Worm (Caenorhabditis elegans) whole organism, young adult: ENCODE results near the gene C05D11.5.

Source experiments
- B0019.2 ChIP-seq: fragments of 200-800 bp; sonication (Bioruptor generic); conservative IDR thresholded peaks from 2 replicates; pipeline ENCODE4 v1.3.6; 2022; ENCODE audit warnings: missing genetic modification reagents, missing genetic modification characterization, missing compliant biosample characterization
- B0336.3 ChIP-seq: fragments of 200-800 bp; sonication (Bioruptor generic); IDR thresholded peaks from 2 replicates; pipeline ENCODE4 v1.3.6; 2022; ENCODE audit warnings: missing genetic modification characterization, missing compliant biosample characterization
- C06A6.2 ChIP-seq: fragments of 200-800 bp; sonication (Bioruptor generic); conservative IDR thresholded peaks from 2 replicates; pipeline ENCODE4 v1.3.6; 2022; ENCODE audit warnings: missing genetic modification characterization, missing compliant biosample characterization
- F22D6.2 ChIP-seq: sonication (generic microtip); optimal IDR thresholded peaks from 2 replicates; lab custom pipeline; 2016; ENCODE audit warnings: mild to moderate bottlenecking, missing genetic modification characterization, missing compliant biosample characterization
- F23B12.7 ChIP-seq: sonication (generic microtip); optimal IDR thresholded peaks from 2 replicates; lab custom pipeline; 2017; ENCODE audit warnings: missing genetic modification characterization, mild to moderate bottlenecking, missing compliant biosample characterization, antibody characterized with exemption, moderate library complexity; ENCODE audit not compliant: insufficient read depth
- F37B4.10 ChIP-seq: fragments of 200-800 bp; sonication (Bioruptor generic); IDR thresholded peaks from 2 replicates; pipeline ENCODE4 v1.3.6; 2022; ENCODE audit warnings: missing genetic modification characterization, missing compliant biosample characterization
- F55B11.4 ChIP-seq: sonication (generic microtip); optimal IDR thresholded peaks from 2 replicates; lab custom pipeline; 2016; ENCODE audit warnings: missing compliant biosample characterization, missing genetic modification characterization, borderline replicate concordance; ENCODE audit not compliant: insufficient read depth
- Y53F4B.3 ChIP-seq: fragments of 200-800 bp; sonication (Bioruptor generic); IDR thresholded peaks from 2 replicates; pipeline ENCODE4 v1.3.6; 2022; ENCODE audit warnings: missing genetic modification reagents, missing genetic modification characterization, missing compliant biosample characterization
- Y53G8AR.9 ChIP-seq: fragments of 200-800 bp; sonication (Bioruptor generic); conservative IDR thresholded peaks from 2 replicates; pipeline ENCODE4 v1.3.6; 2022; ENCODE audit warnings: missing genetic modification reagents, missing genetic modification characterization, missing compliant biosample characterization
- akir-1 ChIP-seq: fragments of 200-800 bp; sonication (Bioruptor generic); optimal IDR thresholded peaks from 2 replicates; lab custom pipeline; 2018; ENCODE audit warnings: mild to moderate bottlenecking, missing genetic modification characterization, moderate library complexity, missing compliant biosample characterization
- ama-1 ChIP-seq, 3 experiments: fragments of 150-350 bp in 1 of 3; sonication (generic microtip) in 2 of 3; optimal IDR thresholded peaks; 2 replicates each; lab custom pipeline; 2014 to 2018; ENCODE audit warnings: missing biosample characterization in 2 of 3, missing genetic modification characterization in 2 of 3, missing genetic modification reagents in 2 of 3
- athp-1 ChIP-seq: sonication (generic microtip); optimal IDR thresholded peaks from 2 replicates; lab custom pipeline; 2017; ENCODE audit warnings: mild to moderate bottlenecking, missing genetic modification characterization, missing compliant biosample characterization
- attf-3 ChIP-seq: fragments of 200-800 bp; sonication (Bioruptor generic); conservative IDR thresholded peaks from 2 replicates; pipeline ENCODE4 v1.3.6; 2022; ENCODE audit warnings: missing genetic modification reagents, missing genetic modification characterization, missing compliant biosample characterization
- attf-5 ChIP-seq: fragments of 200-800 bp; sonication (Bioruptor generic); optimal IDR thresholded peaks from 2 replicates; lab custom pipeline; 2018; ENCODE audit warnings: mild to moderate bottlenecking, missing genetic modification characterization, missing compliant biosample characterization
- bed-2 ChIP-seq: fragments of 200-800 bp; sonication (Bioruptor generic); IDR thresholded peaks from 2 replicates; pipeline ENCODE4 v1.3.6; 2022; ENCODE audit warnings: missing genetic modification reagents, missing genetic modification characterization, missing compliant biosample characterization
- ceh-27 ChIP-seq: fragments of 200-800 bp; sonication (Bioruptor generic); optimal IDR thresholded peaks from 2 replicates; lab custom pipeline; 2018; ENCODE audit warnings: mild to moderate bottlenecking, missing genetic modification characterization, moderate library complexity, missing compliant biosample characterization
- ceh-58 ChIP-seq: fragments of 200-800 bp; sonication (Bioruptor generic); IDR thresholded peaks from 2 replicates; pipeline ENCODE4 v1.3.6; 2022; ENCODE audit warnings: missing genetic modification characterization, missing compliant biosample characterization
- ceh-79 ChIP-seq: sonication (generic microtip); optimal IDR thresholded peaks from 2 replicates; lab custom pipeline; 2017; ENCODE audit warnings: mild to moderate bottlenecking, missing genetic modification characterization, missing compliant biosample characterization
- ceh-91 ChIP-seq: fragments of 200-800 bp; sonication (Bioruptor generic); IDR thresholded peaks from 2 replicates; pipeline ENCODE4 v1.3.6; 2022; ENCODE audit warnings: missing genetic modification reagents, missing genetic modification characterization, missing compliant biosample characterization
- dpl-1 ChIP-seq: fragments of 150-350 bp; optimal IDR thresholded peaks from 2 replicates; lab custom pipeline; 2014; ENCODE audit warnings: missing biosample characterization, missing genetic modification reagents, missing genetic modification characterization
- him-1 ChIP-seq: sonication (generic microtip); optimal IDR thresholded peaks from 2 replicates; lab custom pipeline; 2016; ENCODE audit warnings: missing genotype, missing genetic modification reagents, missing genetic modification characterization, missing compliant biosample characterization
- hmg-20 ChIP-seq: fragments of 200-800 bp; sonication (Bioruptor generic); IDR thresholded peaks from 2 replicates; pipeline ENCODE4 v1.3.6; 2022; ENCODE audit warnings: missing genetic modification reagents, missing genetic modification characterization, missing compliant biosample characterization
- hsf-1 ChIP-seq: fragments of 200-800 bp; sonication (Bioruptor generic); IDR thresholded peaks from 2 replicates; pipeline ENCODE4 v1.3.6; 2022; ENCODE audit warnings: missing genetic modification reagents, missing genetic modification characterization, missing compliant biosample characterization
- lag-1 ChIP-seq: fragments of 200-800 bp; sonication (Bioruptor generic); IDR thresholded peaks from 2 replicates; pipeline ENCODE4 v1.3.6; 2022; ENCODE audit warnings: missing genetic modification reagents, missing genetic modification characterization, missing compliant biosample characterization
- let-526 ChIP-seq: fragments of 200-800 bp; sonication (Bioruptor generic); IDR thresholded peaks from 2 replicates; pipeline ENCODE4 v1.3.6; 2022; ENCODE audit warnings: missing genetic modification reagents, missing genetic modification characterization, missing compliant biosample characterization
- lin-35 ChIP-seq, 3 experiments: fragments of 150-350 bp in 2 of 3; sonication (generic microtip) in 1 of 3; optimal IDR thresholded peaks; 2 replicates each; lab custom pipeline; 2014 to 2018; ENCODE audit warnings: missing biosample characterization in 3 of 3, missing genetic modification characterization in 3 of 3, missing genetic modification reagents in 3 of 3
- lin-54 ChIP-seq: fragments of 200-800 bp; sonication (Bioruptor generic); optimal IDR thresholded peaks from 2 replicates; lab custom pipeline; 2018; ENCODE audit warnings: mild to moderate bottlenecking, missing genetic modification characterization, missing compliant biosample characterization
- madf-8 ChIP-seq: fragments of 200-800 bp; sonication (Bioruptor generic); conservative IDR thresholded peaks from 2 replicates; pipeline ENCODE4 v1.3.6; 2022; ENCODE audit warnings: missing genetic modification reagents, missing genetic modification characterization, missing compliant biosample characterization
- mcd-1 ChIP-seq: fragments of 200-800 bp; sonication (Bioruptor generic); IDR thresholded peaks from 2 replicates; pipeline ENCODE4 v1.3.6; 2022; ENCODE audit warnings: missing genetic modification reagents, missing genetic modification characterization, missing compliant biosample characterization
- mel-28 ChIP-seq: sonication (generic microtip); optimal IDR thresholded peaks from 2 replicates; lab custom pipeline; 2016; ENCODE audit warnings: borderline replicate concordance, mild to moderate bottlenecking, missing genetic modification characterization, missing compliant biosample characterization
- mes-4 ChIP-seq: sonication (generic microtip); optimal IDR thresholded peaks from 2 replicates; lab custom pipeline; 2016; ENCODE audit warnings: missing genotype, missing genetic modification characterization, missing compliant biosample characterization
- mxl-1 ChIP-seq: sonication (generic microtip); optimal IDR thresholded peaks from 2 replicates; lab custom pipeline; 2016; ENCODE audit warnings: missing genetic modification characterization, missing compliant biosample characterization
- nfya-1 ChIP-seq: sonication (generic microtip); optimal IDR thresholded peaks from 2 replicates; lab custom pipeline; 2017; ENCODE audit warnings: antibody characterized with exemption, missing compliant biosample characterization, missing genetic modification characterization, borderline replicate concordance; ENCODE audit not compliant: insufficient read depth
- nhr-120 ChIP-seq: fragments of 200-800 bp; sonication (Bioruptor generic); IDR thresholded peaks from 2 replicates; pipeline ENCODE4 v1.3.6; 2022; ENCODE audit warnings: missing genetic modification characterization, missing compliant biosample characterization
- nhr-179 ChIP-seq: sonication (generic microtip); optimal IDR thresholded peaks from 2 replicates; lab custom pipeline; 2016; ENCODE audit warnings: mild to moderate bottlenecking, missing genetic modification characterization, missing compliant biosample characterization
- nhr-80 ChIP-seq: sonication (generic microtip); optimal IDR thresholded peaks from 2 replicates; lab custom pipeline; 2016; ENCODE audit warnings: missing genetic modification characterization, missing compliant biosample characterization
- nhr-90 ChIP-seq: sonication (generic microtip); optimal IDR thresholded peaks from 2 replicates; lab custom pipeline; 2016; ENCODE audit warnings: missing genotype, mild to moderate bottlenecking, missing genetic modification characterization, missing compliant biosample characterization
- pha-4 ChIP-seq: fragments of 150-350 bp; sonication (generic microtip); optimal IDR thresholded peaks from 2 replicates; lab custom pipeline; 2014; ENCODE audit warnings: missing biosample characterization, missing genetic modification reagents, missing genetic modification characterization
- rpc-1 ChIP-seq, 2 experiments: fragments of 150-350 bp in 1 of 2; sonication (generic microtip) in 1 of 2; optimal IDR thresholded peaks; 2 replicates each; lab custom pipeline; 2014 to 2018; ENCODE audit warnings: missing biosample characterization in 1 of 2, missing genetic modification characterization in 1 of 2, missing genetic modification reagents in 1 of 2, missing genotype in 1 of 2
- snpc-4 ChIP-seq, 5 experiments: fragments of 150-350 bp in 1 of 5; sonication (generic microtip) in 4 of 5; optimal IDR thresholded peaks; 2 replicates each; lab custom pipeline; 2014 to 2018; ENCODE audit warnings: missing genetic modification characterization in 5 of 5, missing biosample characterization in 3 of 5, antibody characterized with exemption in 2 of 5, mild to moderate bottlenecking in 2 of 5, missing compliant biosample characterization in 2 of 5, missing genotype in 2 of 5, moderate library complexity in 2 of 5, missing genetic modification reagents in 1 of 5
- somi-1 ChIP-seq: fragments of 200-800 bp; sonication (Bioruptor generic); optimal IDR thresholded peaks from 2 replicates; lab custom pipeline; 2018; ENCODE audit warnings: mild to moderate bottlenecking, missing genetic modification characterization, missing compliant biosample characterization
- sptf-2 ChIP-seq: fragments of 200-800 bp; sonication (Bioruptor generic); optimal IDR thresholded peaks from 2 replicates; lab custom pipeline; 2018; ENCODE audit warnings: mild to moderate bottlenecking, missing genetic modification characterization, missing compliant biosample characterization
- tbx-9 ChIP-seq: sonication (generic microtip); optimal IDR thresholded peaks from 2 replicates; lab custom pipeline; 2016; ENCODE audit warnings: borderline replicate concordance, missing genetic modification characterization, inconsistent platforms, missing compliant biosample characterization
- tlf-1 ChIP-seq: fragments of 200-800 bp; sonication (Bioruptor generic); optimal IDR thresholded peaks from 2 replicates; lab custom pipeline; 2018; ENCODE audit warnings: mild to moderate bottlenecking, missing genetic modification characterization, missing compliant biosample characterization
- unc-62 ChIP-seq: fragments of 150-350 bp; optimal IDR thresholded peaks from 2 replicates; lab custom pipeline; 2014; ENCODE audit warnings: missing biosample characterization, missing genetic modification reagents, missing genetic modification characterization
- xnd-1 ChIP-seq: sonication (generic microtip); optimal IDR thresholded peaks from 2 replicates; lab custom pipeline; 2016; ENCODE audit warnings: missing genotype, missing genetic modification reagents, missing genetic modification characterization, missing compliant biosample characterization
- ztf-18 ChIP-seq: sonication (generic microtip); optimal IDR thresholded peaks from 2 replicates; lab custom pipeline; 2016; ENCODE audit warnings: missing genotype, mild to moderate bottlenecking, missing genetic modification characterization, missing compliant biosample characterization
- ztf-28 ChIP-seq: fragments of 200-800 bp; sonication (Bioruptor generic); IDR thresholded peaks from 2 replicates; pipeline ENCODE4 v1.3.6; 2022; ENCODE audit warnings: missing genetic modification reagents, missing genetic modification characterization, missing compliant biosample characterization

The C05D11.5 gene

DNA sequence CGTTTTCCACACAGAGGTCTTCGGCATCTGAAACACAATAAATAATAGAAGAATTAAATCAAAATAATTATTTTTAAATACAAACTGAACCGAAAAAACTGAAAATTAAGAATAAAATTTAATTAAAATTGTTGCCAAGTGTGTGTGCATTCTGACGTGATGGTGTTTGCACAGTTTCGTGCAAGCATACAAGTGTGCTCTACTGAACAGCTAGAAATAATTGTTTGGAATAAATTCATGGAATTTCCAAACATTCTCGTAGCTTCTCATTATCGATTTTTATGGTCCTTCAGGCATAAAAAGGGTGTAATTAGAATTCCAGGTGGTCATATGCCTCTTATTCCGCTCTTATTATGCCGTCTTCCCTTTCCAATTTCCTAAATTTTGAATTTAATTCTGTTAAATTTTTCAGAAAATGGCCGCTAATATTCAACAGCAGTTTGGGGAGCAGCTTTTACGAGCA is 20.0 kb upstream of the C05D11.5 start, which contains the start of the genes mrps-17 and txdc-9 (continued):
- no peak for TF ChIP-seq nhr-90 (tag; lab: Kevin White, UChicago)
- TF ChIP-seq ztf-28: no peak
- TF ChIP-seq ceh-79 (tag; lab: Kevin White, UChicago): no peak
- 0 out of 2 replicates have a peak, but pooled peaks have one; percentile 27 for TF ChIP-seq hsf-1 (GFP tag; lab: Robert Waterston, UW)
- no peak for TF ChIP-seq ceh-58 (GFP tag; lab: Robert Waterston, UW)
- no peak for TF ChIP-seq B0336.3 (GFP tag; lab: Robert Waterston, UW)
- no peak for TF ChIP-seq nhr-179 (tag; lab: Kevin White, UChicago)
- TF ChIP-seq nfya-1: no peak
- TF ChIP-seq lag-1: no peak
- TF ChIP-seq Y53G8AR.9: no peak
- peak; percentile 42 for TF ChIP-seq lin-54 (GFP tag; lab: Kevin White, UChicago)
- no peak for TF ChIP-seq ama-1 (optimal IDR thresholded peaks at IDR 0.05; lab: Kevin White, UChicago)
- TF ChIP-seq ama-1 (GFP tag; optimal IDR thresholded peaks at IDR 0.05; lab: Kevin White, UChicago): peak in 1 of 2 experiments; percentile 13
- no peak for TF ChIP-seq somi-1 (GFP tag; lab: Kevin White, UChicago)
- no peak for TF ChIP-seq sptf-2 (GFP tag; lab: Kevin White, UChicago)
- no peak for TF ChIP-seq C06A6.2 (GFP tag; lab: Robert Waterston, UW)
- no peak for TF ChIP-seq pha-4 (tag; lab: Kevin White, UChicago)
- TF ChIP-seq ztf-18 (tag; lab: Kevin White, UChicago): peak; percentile 55
- TF ChIP-seq rpc-1 (optimal IDR thresholded peaks at IDR 0.05; lab: Kevin White, UChicago): no peak
- no peak for TF ChIP-seq rpc-1 (tag; optimal IDR thresholded peaks at IDR 0.05; lab: Kevin White, UChicago)
- TF ChIP-seq mel-28 (tag; lab: Kevin White, UChicago): no peak
- TF ChIP-seq xnd-1 (tag; lab: Kevin White, UChicago): no peak
- TF ChIP-seq tlf-1 (GFP tag; lab: Kevin White, UChicago): no peak
- TF ChIP-seq F37B4.10 (GFP tag; lab: Robert Waterston, UW): no peak
- TF ChIP-seq F55B11.4 (tag; lab: Kevin White, UChicago): no peak
- TF ChIP-seq mcd-1: peak; percentile 82
- TF ChIP-seq mxl-1 (tag; lab: Kevin White, UChicago): no peak
- TF ChIP-seq let-526 (GFP tag; lab: Robert Waterston, UW): no peak
- TF ChIP-seq bed-2 (GFP tag; lab: Robert Waterston, UW): no peak
- peak; percentile 55 for TF ChIP-seq ceh-27
- TF ChIP-seq hmg-20: no peak
- no peak for TF ChIP-seq nhr-120 (GFP tag; lab: Robert Waterston, UW)
- no peak for TF ChIP-seq athp-1
- TF ChIP-seq akir-1: no peak
- peak; percentile 36 for TF ChIP-seq dpl-1
- no peak for TF ChIP-seq tbx-9 (tag; lab: Kevin White, UChicago)
- 0 out of 2 replicates have a peak, but pooled peaks have one; percentile 39 for TF ChIP-seq B0019.2 (GFP tag; lab: Robert Waterston, UW)
- no peak for TF ChIP-seq mes-4 (tag; lab: Kevin White, UChicago)
- TF ChIP-seq ceh-91 (GFP tag; lab: Robert Waterston, UW): no peak
- TF ChIP-seq attf-3 (GFP tag; lab: Robert Waterston, UW): no peak
- TF ChIP-seq him-1 (tag; lab: Kevin White, UChicago): no peak
- peak; percentile 71 for TF ChIP-seq attf-5 (GFP tag; lab: Kevin White, UChicago)
- TF ChIP-seq lin-35 (GFP tag; optimal IDR thresholded peaks at IDR 0.05; lab: Kevin White, UChicago): peak in 1 of 3 experiments; percentile 67
- no peak for TF ChIP-seq F22D6.2 (tag; lab: Kevin White, UChicago)
- no peak for TF ChIP-seq nhr-80
- TF ChIP-seq unc-62: no peak
- TF ChIP-seq Y53F4B.3 (GFP tag; lab: Robert Waterston, UW): no peak
- peak; percentile 85 for TF ChIP-seq F23B12.7 (tag; lab: Kevin White, UChicago)
- no peak for TF ChIP-seq madf-8 (GFP tag; lab: Robert Waterston, UW)
- TF ChIP-seq snpc-4 (GFP tag; optimal IDR thresholded peaks at IDR 0.05; lab: Kevin White, UChicago): no peak
- TF ChIP-seq snpc-4 (tag; optimal IDR thresholded peaks at IDR 0.05; lab: Kevin White, UChicago): peak in 1 of 4 experiments; percentile 35
